Worm (Caenorhabditis elegans) whole organism, mixed stage, embryonic: ENCODE results near the gene dhc-4.

ENCODE experiments used
- M03D4.4 ChIP-seq: sonication (generic microtip); optimal IDR thresholded peaks from 2 replicates; lab custom pipeline; 2017; ENCODE audit warnings: mild to moderate bottlenecking, missing genetic modification characterization, missing compliant biosample characterization
- blmp-1 ChIP-seq: fragments of 150-350 bp; optimal IDR thresholded peaks from 2 replicates; lab custom pipeline; 2014; ENCODE audit warnings: missing biosample characterization, missing genetic modification characterization
- ceh-39 ChIP-seq: fragments of 150-350 bp; optimal IDR thresholded peaks from 2 replicates; lab custom pipeline; 2014; ENCODE audit warnings: missing biosample characterization, missing genetic modification characterization
- ceh-43 ChIP-seq: fragments of 200-800 bp; sonication (Bioruptor generic); optimal IDR thresholded peaks from 2 replicates; lab custom pipeline; 2018; ENCODE audit warnings: mild to moderate bottlenecking, missing genetic modification characterization, moderate library complexity, missing compliant biosample characterization
- ceh-83 ChIP-seq: fragments of 200-800 bp; sonication (Bioruptor generic); optimal IDR thresholded peaks from 2 replicates; lab custom pipeline; 2018; ENCODE audit warnings: mild to moderate bottlenecking, missing genetic modification characterization, missing compliant biosample characterization
- ces-1 ChIP-seq: fragments of 150-350 bp; optimal IDR thresholded peaks from 2 replicates; lab custom pipeline; 2014; ENCODE audit warnings: missing biosample characterization, missing genetic modification reagents, missing genetic modification characterization
- cnd-1 ChIP-seq: fragments of 200-800 bp; sonication (Bioruptor generic); optimal IDR thresholded peaks from 2 replicates; lab custom pipeline; 2018; ENCODE audit warnings: mild to moderate bottlenecking, missing genetic modification characterization, missing compliant biosample characterization
- drap-1 ChIP-seq: fragments of 200-800 bp; sonication (Bioruptor generic); optimal IDR thresholded peaks from 3 replicates; lab custom pipeline; 2018; ENCODE audit warnings: mild to moderate bottlenecking, missing genetic modification characterization, missing compliant biosample characterization
- elt-1 ChIP-seq: sonication (generic microtip); optimal IDR thresholded peaks from 2 replicates; lab custom pipeline; 2017; ENCODE audit warnings: missing genetic modification characterization, mild to moderate bottlenecking, missing compliant biosample characterization, antibody characterized with exemption, moderate library complexity, borderline replicate concordance; ENCODE audit not compliant: insufficient read depth
- flh-1 ChIP-seq: fragments of 200-800 bp; sonication (Bioruptor generic); optimal IDR thresholded peaks from 2 replicates; lab custom pipeline; 2018; ENCODE audit warnings: mild to moderate bottlenecking, missing genetic modification characterization, moderate library complexity, missing compliant biosample characterization
- ham-2 ChIP-seq: fragments of 200-800 bp; sonication (Bioruptor generic); optimal IDR thresholded peaks from 2 replicates; lab custom pipeline; 2018; ENCODE audit warnings: mild to moderate bottlenecking, missing genetic modification characterization, missing compliant biosample characterization
- hlh-1 ChIP-seq: fragments of 150-350 bp; optimal IDR thresholded peaks from 2 replicates; lab custom pipeline; 2014; ENCODE audit warnings: missing biosample characterization, missing genetic modification reagents, missing genetic modification characterization
- lin-13 ChIP-seq: fragments of 150-350 bp; optimal IDR thresholded peaks from 2 replicates; lab custom pipeline; 2014; ENCODE audit warnings: missing biosample characterization, missing genetic modification characterization
- lsy-2 ChIP-seq: fragments of 150-350 bp; optimal IDR thresholded peaks from 2 replicates; lab custom pipeline; 2014; ENCODE audit warnings: missing biosample characterization, missing genetic modification characterization
- mab-5 ChIP-seq: fragments of 150-350 bp; optimal IDR thresholded peaks from 2 replicates; lab custom pipeline; 2014; ENCODE audit warnings: missing biosample characterization, missing genetic modification characterization
- mep-1 ChIP-seq: fragments of 150-350 bp; optimal IDR thresholded peaks from 2 replicates; lab custom pipeline; 2017; ENCODE audit warnings: missing biosample characterization, missing genetic modification reagents, missing genetic modification characterization, inconsistent platforms
- mls-2 ChIP-seq: sonication (generic microtip); optimal IDR thresholded peaks from 2 replicates; lab custom pipeline; 2016; ENCODE audit warnings: mild to moderate bottlenecking, missing genetic modification characterization, moderate library complexity, missing compliant biosample characterization
- nhr-12 ChIP-seq: fragments of 150-350 bp; optimal IDR thresholded peaks from 2 replicates; lab custom pipeline; 2014; ENCODE audit warnings: missing biosample characterization, missing genetic modification characterization
- nhr-237 ChIP-seq: fragments of 150-350 bp; optimal IDR thresholded peaks from 2 replicates; lab custom pipeline; 2014; ENCODE audit warnings: missing biosample characterization, missing genetic modification characterization
- nhr-28 ChIP-seq: fragments of 150-350 bp; optimal IDR thresholded peaks from 2 replicates; lab custom pipeline; 2014; ENCODE audit warnings: missing biosample characterization, missing genetic modification characterization
- nhr-76 ChIP-seq: sonication (generic microtip); optimal IDR thresholded peaks from 2 replicates; lab custom pipeline; 2017; ENCODE audit warnings: missing biosample characterization, missing genetic modification characterization
- pha-4 ChIP-seq: fragments of 150-350 bp; optimal IDR thresholded peaks from 2 replicates; lab custom pipeline; 2018; ENCODE audit warnings: missing biosample characterization, missing genetic modification reagents, missing genetic modification characterization
- sem-2 ChIP-seq: fragments of 200-800 bp; sonication (Bioruptor generic); optimal IDR thresholded peaks from 2 replicates; lab custom pipeline; 2018; ENCODE audit warnings: mild to moderate bottlenecking, missing genetic modification characterization, missing compliant biosample characterization
- sptf-1 ChIP-seq: sonication (generic microtip); optimal IDR thresholded peaks from 2 replicates; lab custom pipeline; 2017; ENCODE audit warnings: mild to moderate bottlenecking, missing genetic modification characterization, moderate library complexity, missing compliant biosample characterization
- unc-120 ChIP-seq: sonication (generic microtip); optimal IDR thresholded peaks from 2 replicates; lab custom pipeline; 2017; ENCODE audit warnings: missing genetic modification characterization, missing compliant biosample characterization; ENCODE audit not compliant: poor library complexity, severe bottlenecking
- unc-62 ChIP-seq: fragments of 150-350 bp; optimal IDR thresholded peaks from 2 replicates; lab custom pipeline; 2014; ENCODE audit warnings: missing biosample characterization, missing genetic modification reagents, missing genetic modification characterization
- zip-8 ChIP-seq: fragments of 150-350 bp; optimal IDR thresholded peaks from 2 replicates; lab custom pipeline; 2014; ENCODE audit warnings: missing biosample characterization, missing genetic modification characterization

The dhc-4 gene

DNA sequence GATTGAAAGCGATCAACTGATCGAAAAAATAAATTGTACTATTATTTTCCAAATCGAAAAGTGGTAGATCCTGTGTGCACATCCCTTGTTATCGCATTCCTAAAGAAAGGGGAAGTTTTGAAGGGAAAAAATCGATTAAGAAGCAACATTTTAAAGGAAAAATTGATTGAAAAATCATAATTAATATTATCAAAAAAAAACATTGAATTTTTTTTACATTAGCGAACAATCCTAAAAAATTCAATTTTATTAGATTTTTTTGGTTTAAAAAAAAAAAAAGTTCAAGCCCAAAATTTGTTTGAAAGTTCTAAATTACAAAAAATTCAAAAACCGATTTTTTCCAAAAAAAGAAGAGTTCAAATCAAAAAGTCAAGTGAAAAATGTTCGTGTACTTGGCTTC is 25.4 kb downstream of the dhc-4 start, which contains the start of gene dmsr-5:
Gene dmsr-5 (minus strand): TSS at position 101 of the 400 bp plus-strand sequence.
- no peak for TF ChIP-seq ceh-43 (GFP tag; lab: Kevin White, UChicago)
- TF ChIP-seq nhr-237 (tag; lab: Kevin White, UChicago): no peak
- TF ChIP-seq mab-5: no peak
- no peak for TF ChIP-seq cnd-1 (tag; lab: Kevin White, UChicago)
- TF ChIP-seq unc-120: no peak
- TF ChIP-seq zip-8 (tag; lab: Kevin White, UChicago): no peak
- TF ChIP-seq sptf-1 (tag; lab: Kevin White, UChicago): no peak
- TF ChIP-seq, all 35 proteins: peak for 0

DNA sequence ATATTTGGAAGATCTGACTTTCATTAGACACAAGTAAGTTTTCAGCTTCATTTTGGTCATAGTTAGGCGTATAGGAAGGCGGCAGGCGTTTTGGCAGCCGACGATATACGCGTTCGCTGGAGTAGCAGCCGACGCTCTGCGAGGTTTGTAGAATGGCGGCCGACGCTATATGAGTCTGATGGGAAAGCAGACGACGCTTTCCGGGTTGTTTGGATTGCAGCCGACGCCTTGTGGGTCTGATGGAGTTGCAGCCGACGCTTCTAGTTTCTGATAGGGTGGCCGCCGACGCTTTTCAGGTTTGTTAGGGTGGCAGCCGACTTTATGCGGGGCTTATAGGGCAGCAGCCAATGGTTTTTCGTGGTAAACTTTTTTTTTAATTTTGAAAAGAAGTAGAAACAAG is 33.1 kb downstream of the dhc-4 start:
- TF ChIP-seq elt-1 (tag; lab: Kevin White, UChicago): no peak
- no peak for TF ChIP-seq zip-8 (tag; lab: Kevin White, UChicago)
- no peak for TF ChIP-seq nhr-12
- TF ChIP-seq unc-62 (GFP tag; lab: Kevin White, UChicago): no peak
- TF ChIP-seq nhr-76 (tag; lab: Kevin White, UChicago): no peak
- no peak for TF ChIP-seq ces-1 (GFP tag; lab: Kevin White, UChicago)
- no peak for TF ChIP-seq flh-1 (GFP tag; lab: Kevin White, UChicago)
- no peak for TF ChIP-seq blmp-1 (tag; lab: Kevin White, UChicago)
- TF ChIP-seq unc-120: no peak

DNA sequence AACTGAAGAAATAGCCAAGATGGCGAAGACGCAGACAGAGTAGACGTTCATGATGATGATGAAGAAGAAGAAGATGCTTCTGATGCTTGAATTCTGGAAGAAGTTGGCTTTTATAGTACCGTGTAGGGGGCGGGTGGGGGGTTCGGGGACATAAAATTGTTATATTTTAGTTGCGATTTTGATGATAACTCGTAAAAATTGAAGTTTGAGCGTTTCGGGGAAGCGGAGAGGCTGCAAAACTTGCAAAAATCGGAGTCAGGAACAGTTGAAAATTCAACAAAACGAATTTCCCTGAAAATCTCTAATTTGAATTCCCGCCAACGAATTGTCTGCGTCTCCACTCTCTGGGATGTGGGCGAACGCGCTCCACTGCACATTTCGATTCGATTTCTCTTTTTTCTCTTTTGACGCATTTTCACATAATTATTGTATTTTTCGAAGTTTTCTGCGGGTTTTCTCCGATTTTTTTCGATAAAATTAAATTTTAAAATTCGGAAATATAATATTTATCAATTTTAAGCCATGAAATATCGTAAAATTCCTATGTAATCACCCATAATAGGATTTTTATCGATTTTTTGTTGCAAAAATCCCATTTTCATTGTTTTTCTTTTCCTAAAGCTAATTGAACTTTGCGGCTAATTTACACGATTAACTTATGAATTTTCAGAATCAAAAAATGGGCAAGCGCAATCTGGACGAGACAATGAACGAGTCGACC is 38.0 kb downstream of the dhc-4 start, which contains the start of the genes fipr-17 and Y48A6B.3:
Gene fipr-17 (minus strand): TSS at position 51 of the 721 bp plus-strand sequence.
Gene Y48A6B.3 (plus strand): TSS at position 671 of the 721 bp plus-strand sequence.
- TF ChIP-seq ceh-83 (GFP tag; lab: Kevin White, UChicago): no peak
- TF ChIP-seq mep-1 (tag; lab: Kevin White, UChicago): peak; percentile 91
- peak; percentile 87 for TF ChIP-seq ces-1 (GFP tag; lab: Kevin White, UChicago)
- TF ChIP-seq pha-4 (tag; lab: Kevin White, UChicago): peak; percentile 64
- no peak for TF ChIP-seq elt-1 (tag; lab: Kevin White, UChicago)
- peak; percentile 3 for TF ChIP-seq hlh-1 (tag; lab: Kevin White, UChicago)
- TF ChIP-seq lsy-2: peak; percentile 84
- TF ChIP-seq lin-13 (tag; lab: Kevin White, UChicago): peak; percentile 71
- TF ChIP-seq unc-62 (GFP tag; lab: Kevin White, UChicago): peak; percentile 6
- TF ChIP-seq unc-120: no peak
- TF ChIP-seq ham-2 (GFP tag; lab: Kevin White, UChicago): no peak
- TF ChIP-seq ceh-39 (tag; lab: Kevin White, UChicago): peak; percentile 85
- TF ChIP-seq nhr-76 (tag; lab: Kevin White, UChicago): no peak
- peak; percentile 36 for TF ChIP-seq blmp-1 (tag; lab: Kevin White, UChicago)
- no peak for TF ChIP-seq drap-1
- TF ChIP-seq sptf-1 (tag; lab: Kevin White, UChicago): peak; percentile 47
- TF ChIP-seq nhr-237 (tag; lab: Kevin White, UChicago): peak; percentile 91
- no peak for TF ChIP-seq nhr-12

DNA sequence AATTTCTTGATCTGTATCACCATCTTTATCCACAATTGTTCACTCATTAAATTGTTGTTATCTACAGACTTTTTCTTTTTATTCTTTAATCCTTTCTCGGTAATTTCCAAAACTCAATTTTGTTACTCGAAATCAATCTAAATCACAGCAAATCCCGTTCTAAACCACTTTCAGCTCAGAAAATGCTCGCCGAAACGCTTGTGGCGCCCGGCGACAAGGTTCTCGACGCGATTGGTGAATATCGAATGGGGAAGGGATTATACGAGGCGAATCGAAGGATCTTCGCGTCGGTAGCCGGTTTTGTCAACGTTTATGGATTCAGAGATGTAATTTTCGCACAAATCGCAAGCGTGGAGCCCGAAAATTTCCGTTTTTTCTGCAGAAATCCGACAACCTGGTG is 39.1 kb downstream of the dhc-4 start, which contains the start of gene exos-1:
Gene exos-1 (plus strand): TSS at position 175 of the 400 bp plus-strand sequence.
- TF ChIP-seq elt-1 (tag; lab: Kevin White, UChicago): no peak

DNA sequence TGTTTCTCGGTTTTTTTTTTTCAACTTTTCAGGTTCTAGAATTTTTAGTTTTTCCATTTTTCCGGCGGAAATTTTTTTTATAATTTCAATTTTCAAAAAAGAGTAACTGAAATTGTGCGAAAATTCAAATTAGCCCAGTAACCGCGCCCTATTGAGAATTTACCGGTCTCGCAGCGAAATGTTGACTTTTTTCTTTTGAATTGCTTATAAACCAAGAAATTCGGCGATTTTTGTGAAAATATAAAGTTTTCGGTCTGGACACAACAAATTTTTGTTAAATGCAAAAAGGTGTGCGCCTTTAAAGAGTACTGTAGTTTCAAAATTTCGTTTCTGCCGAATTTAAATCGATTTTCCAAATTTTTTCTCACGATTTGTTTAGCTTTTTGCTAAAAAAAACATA is 40.9 kb downstream of the dhc-4 start:
- no peak for TF ChIP-seq zip-8 (tag; lab: Kevin White, UChicago)
- no peak for TF ChIP-seq ces-1 (GFP tag; lab: Kevin White, UChicago)
- no peak for TF ChIP-seq nhr-76 (tag; lab: Kevin White, UChicago)
- TF ChIP-seq mls-2 (tag; lab: Kevin White, UChicago): no peak
- no peak for TF ChIP-seq ceh-43 (GFP tag; lab: Kevin White, UChicago)
- no peak for TF ChIP-seq elt-1 (tag; lab: Kevin White, UChicago)
- TF ChIP-seq nhr-12: no peak
- TF ChIP-seq unc-120: no peak
- TF ChIP-seq ceh-39 (tag; lab: Kevin White, UChicago): no peak
- no peak for TF ChIP-seq nhr-28 (tag; lab: Kevin White, UChicago)
- TF ChIP-seq mab-5: no peak
- TF ChIP-seq M03D4.4 (tag; lab: Kevin White, UChicago): no peak
- TF ChIP-seq ham-2 (GFP tag; lab: Kevin White, UChicago): no peak
- TF ChIP-seq sem-2 (GFP tag; lab: Kevin White, UChicago): no peak
